Worm (Caenorhabditis elegans): ENCODE measurements around the gene sma-10.

The sma-10 gene

ce11 chrIV:298204-298603, 24.0 kb downstream of the sma-10 start, which contains the start of gene pnp-1:
pnp-1 (minus strand) TSS chrIV:298304.
- TF ChIP-seq unc-55 (GFP tag; optimal IDR thresholded peaks at IDR 0.05) (no peak), T23F11.4 (GFP tag; optimal IDR thresholded peaks at IDR 0.05) (no peak)

- no peak for TF ChIP-seq che-1 (tag; optimal IDR thresholded peaks at IDR 0.05)
- no peak for TF ChIP-seq pqm-1 (tag; optimal IDR thresholded peaks at IDR 0.05)
- TF ChIP-seq sdc-2 (tag; optimal IDR thresholded peaks at IDR 0.05), result no peak
- no peak for TF ChIP-seq hlh-15 (tag; optimal IDR thresholded peaks at IDR 0.05)
- no peak for TF ChIP-seq ceh-45 (GFP tag; IDR thresholded peaks at IDR 0.05)
- TF ChIP-seq hlh-13 (GFP tag; optimal IDR thresholded peaks at IDR 0.05), result no peak
- TF ChIP-seq hlh-30 (tag; optimal IDR thresholded peaks at IDR 0.05; ENCODE audit: insufficient read depth), result no peak
- no peak for TF ChIP-seq K02D7.2 (tag; optimal IDR thresholded peaks at IDR 0.05)
- TF ChIP-seq unc-86 (tag; optimal IDR thresholded peaks at IDR 0.05), result no peak
- TF ChIP-seq tbx-2 (tag; optimal IDR thresholded peaks at IDR 0.05), result no peak
- TF ChIP-seq K09A11.1 (tag; optimal IDR thresholded peaks at IDR 0.05; ENCODE audit: insufficient read depth), result no peak
- no peak for TF ChIP-seq ref-2 (tag; optimal IDR thresholded peaks at IDR 0.05)
- TF ChIP-seq nfya-1 (tag; optimal IDR thresholded peaks at IDR 0.05), result no peak
- TF ChIP-seq nhr-232 (tag; optimal IDR thresholded peaks at IDR 0.05), result no peak
- TF ChIP-seq fkh-6 (tag; optimal IDR thresholded peaks at IDR 0.05), result no peak
- no peak for TF ChIP-seq madf-2 (tag; optimal IDR thresholded peaks at IDR 0.05)
- no peak for TF ChIP-seq ceh-31 (tag; optimal IDR thresholded peaks at IDR 0.05)
- no peak for TF ChIP-seq ztf-16 (tag; optimal IDR thresholded peaks at IDR 0.05)
Observed at ce11 chrIV:299190-299589, 25.0 kb downstream of the sma-10 start.

ce11 chrIV:300307-300706, 26.1 kb downstream of the sma-10 start:
- TF ChIP-seq ttx-3 (tag; optimal IDR thresholded peaks at IDR 0.05) (no peak), ets-4 (tag; optimal IDR thresholded peaks at IDR 0.05) (no peak), unc-86 (tag; optimal IDR thresholded peaks at IDR 0.05) (no peak), nfya-1 (tag; optimal IDR thresholded peaks at IDR 0.05) (no peak), rnt-1 (tag; optimal IDR thresholded peaks at IDR 0.05) (no peak), unc-42 (tag; optimal IDR thresholded peaks at IDR 0.05) (no peak), pax-1 (tag; optimal IDR thresholded peaks at IDR 0.05) (no peak), pag-3 (tag; optimal IDR thresholded peaks at IDR 0.05; ENCODE audit: borderline replicate concordance) (no peak), hlh-13 (GFP tag; optimal IDR thresholded peaks at IDR 0.05) (no peak), pros-1 (tag; optimal IDR thresholded peaks at IDR 0.05) (no peak), pha-4 (tag; optimal IDR thresholded peaks at IDR 0.05) (no peak), C38D4.7 (GFP tag; optimal IDR thresholded peaks at IDR 0.05) (no peak), ceh-6 (GFP tag; optimal IDR thresholded peaks at IDR 0.05) (no peak), hlh-8 (tag; optimal IDR thresholded peaks at IDR 0.05) (no peak), unc-3 (GFP tag; conservative IDR thresholded peaks at IDR 0.05) (no peak), unc-3 (tag; optimal IDR thresholded peaks at IDR 0.05) (no peak), npax-4 (tag; optimal IDR thresholded peaks at IDR 0.05) (no peak), unc-55 (GFP tag; optimal IDR thresholded peaks at IDR 0.05) (no peak), ceh-31 (tag; optimal IDR thresholded peaks at IDR 0.05) (no peak), madf-2 (tag; optimal IDR thresholded peaks at IDR 0.05) (no peak)

- TF ChIP-seq ceh-6 (GFP tag; optimal IDR thresholded peaks at IDR 0.05) (no peak), ceh-48 (tag; optimal IDR thresholded peaks at IDR 0.05) (no peak), sox-4 (tag; optimal IDR thresholded peaks at IDR 0.05) (no peak), pha-4 (tag; optimal IDR thresholded peaks at IDR 0.05) (no peak), ttx-3 (tag; optimal IDR thresholded peaks at IDR 0.05) (no peak), tbx-7 (tag; optimal IDR thresholded peaks at IDR 0.05) (no peak), ceh-31 (tag; optimal IDR thresholded peaks at IDR 0.05) (no peak), ahr-1 (tag; optimal IDR thresholded peaks at IDR 0.05) (no peak), ceh-19 (GFP tag; optimal IDR thresholded peaks at IDR 0.05) (no peak), pag-3 (tag; optimal IDR thresholded peaks at IDR 0.05; ENCODE audit: borderline replicate concordance) (no peak)
Observed at ce11 chrIV:302743-303142, 28.5 kb downstream of the sma-10 start.

Measured in whole organism, late embryonic.